Fruit fly (Drosophila melanogaster): Measurements from ENCODE around the gene OS9.

The OS9 gene

DNA sequence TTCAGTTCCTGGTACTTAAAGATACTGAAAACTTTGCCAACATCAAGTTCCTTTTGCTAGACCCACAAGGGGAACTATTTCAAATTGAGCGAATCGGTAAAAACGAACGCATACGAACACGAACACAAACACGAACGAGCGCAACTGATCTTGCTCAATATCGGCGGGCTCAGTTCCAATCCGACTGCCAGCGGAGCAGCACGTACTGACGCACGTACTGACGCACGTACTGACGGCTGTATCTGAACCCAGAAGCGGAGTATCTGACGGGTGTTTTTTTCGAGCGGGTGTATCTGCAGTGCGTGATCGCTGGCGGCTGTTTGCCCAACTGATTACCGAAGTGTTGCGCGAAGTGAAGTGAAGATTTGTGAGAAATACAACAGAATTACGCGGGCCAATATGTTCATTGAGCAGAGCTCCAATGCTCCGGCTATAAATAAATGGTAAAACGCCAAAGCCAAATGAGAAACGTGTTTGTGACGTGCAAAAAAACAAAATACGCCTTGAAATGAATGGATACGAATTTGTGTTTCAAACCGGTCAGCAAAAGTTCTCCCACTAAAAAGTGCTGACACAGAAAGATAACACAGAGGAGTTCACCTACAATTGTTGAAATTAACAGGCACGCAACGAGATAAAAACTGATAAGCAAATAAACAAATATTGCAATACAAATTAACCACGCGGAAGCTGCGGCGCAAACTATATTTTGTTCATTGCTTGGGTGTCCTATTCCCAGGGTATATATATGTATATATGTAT lies 31.0 kb downstream of the OS9 start:
- TF ChIP-seq bab1 (GFP tag; optimal IDR thresholded peaks at IDR 0.05) (peak; percentile 21), CG7101 (tag; optimal IDR thresholded peaks at IDR 0.05) (peak; percentile 21), ovo (GFP tag; optimal IDR thresholded peaks at IDR 0.05) (no peak), tj (GFP tag; optimal IDR thresholded peaks at IDR 0.05) (peak; percentile 93), pad (GFP tag; optimal IDR thresholded peaks at IDR 0.05) (peak; percentile 79), cic (GFP tag; optimal IDR thresholded peaks at IDR 0.05) (peak; percentile 26), Mnt (GFP tag; optimal IDR thresholded peaks at IDR 0.05) (peak; percentile 17), CG5204 (GFP tag; optimal IDR thresholded peaks at IDR 0.05) (peak; percentile 15), cnc (optimal IDR thresholded peaks at IDR 0.05) (no peak)

- TF ChIP-seq CG5204 (GFP tag; optimal IDR thresholded peaks at IDR 0.05) (no peak), CG7101 (tag; optimal IDR thresholded peaks at IDR 0.05) (no peak), tj (GFP tag; optimal IDR thresholded peaks at IDR 0.05) (no peak)
Observed at dm6 chr2L:19932523-19932922, 33.8 kb downstream of the OS9 start.

dm6 chr2L:19930102-19930501 lies 36.2 kb downstream of the OS9 start:
- TF ChIP-seq CG1620 (GFP tag; optimal IDR thresholded peaks at IDR 0.05) (no peak), toe (GFP tag; optimal IDR thresholded peaks at IDR 0.05) (no peak), kay (GFP tag; ENCODE audit: borderline replicate concordance) (no peak), bab1 (GFP tag; optimal IDR thresholded peaks at IDR 0.05) (no peak), Clk (GFP tag; optimal IDR thresholded peaks at IDR 0.05) (no peak), CG11617 (GFP tag; optimal IDR thresholded peaks at IDR 0.05) (no peak), Mnt (GFP tag; optimal IDR thresholded peaks at IDR 0.05) (no peak), pad (GFP tag; optimal IDR thresholded peaks at IDR 0.05) (no peak), CG7045 (GFP tag; optimal IDR thresholded peaks at IDR 0.05) (no peak), CG12768 (GFP tag; optimal IDR thresholded peaks at IDR 0.05) (no peak), CG33017 (tag; optimal IDR thresholded peaks at IDR 0.05) (no peak), Crg-1 (GFP tag; optimal IDR thresholded peaks at IDR 0.05) (no peak), ovo (GFP tag; optimal IDR thresholded peaks at IDR 0.05) (no peak), cic (GFP tag; optimal IDR thresholded peaks at IDR 0.05) (no peak), CG5204 (GFP tag; optimal IDR thresholded peaks at IDR 0.05) (no peak), CG14711 (tag; optimal IDR thresholded peaks at IDR 0.05) (no peak)

dm6 chr2L:19923786-19924185 lies 42.5 kb downstream of the OS9 start:
- TF ChIP-seq Clk (GFP tag; optimal IDR thresholded peaks at IDR 0.05) (no peak), Mnt (GFP tag; optimal IDR thresholded peaks at IDR 0.05) (no peak), CG12768 (GFP tag; optimal IDR thresholded peaks at IDR 0.05) (no peak), cic (GFP tag; optimal IDR thresholded peaks at IDR 0.05) (no peak), pad (GFP tag; optimal IDR thresholded peaks at IDR 0.05) (no peak), cnc (optimal IDR thresholded peaks at IDR 0.05) (no peak), toe (GFP tag; optimal IDR thresholded peaks at IDR 0.05) (no peak), CG14711 (tag; optimal IDR thresholded peaks at IDR 0.05) (no peak), CG7101 (tag; optimal IDR thresholded peaks at IDR 0.05) (no peak), tj (GFP tag; optimal IDR thresholded peaks at IDR 0.05) (no peak)

DNA sequence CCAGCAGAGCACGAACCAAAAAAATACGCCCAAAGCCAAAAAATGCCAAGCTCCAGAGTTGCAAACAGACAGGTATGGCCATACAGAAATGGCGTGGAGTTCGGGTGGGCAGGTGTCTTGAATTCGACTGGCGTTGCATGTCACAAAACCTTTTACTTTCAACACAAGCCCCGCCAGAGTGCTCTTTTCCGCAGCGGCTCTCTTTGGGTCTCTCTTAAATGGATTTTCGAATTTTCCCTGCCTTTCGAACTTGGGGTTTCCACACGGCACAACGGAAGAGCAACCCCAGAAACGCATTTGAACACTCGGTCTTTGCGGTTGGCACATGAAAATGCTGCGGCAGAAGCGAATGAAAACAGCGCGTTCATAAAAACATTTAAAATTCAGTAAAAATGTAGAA lies 48.5 kb downstream of the OS9 start:
- TF ChIP-seq toe (GFP tag; optimal IDR thresholded peaks at IDR 0.05) (no peak), cnc (optimal IDR thresholded peaks at IDR 0.05) (no peak), Mnt (GFP tag; optimal IDR thresholded peaks at IDR 0.05) (no peak), cic (GFP tag; optimal IDR thresholded peaks at IDR 0.05) (no peak), Hr96 (GFP tag; optimal IDR thresholded peaks at IDR 0.05) (no peak), kay (GFP tag; ENCODE audit: borderline replicate concordance) (no peak)

DNA sequence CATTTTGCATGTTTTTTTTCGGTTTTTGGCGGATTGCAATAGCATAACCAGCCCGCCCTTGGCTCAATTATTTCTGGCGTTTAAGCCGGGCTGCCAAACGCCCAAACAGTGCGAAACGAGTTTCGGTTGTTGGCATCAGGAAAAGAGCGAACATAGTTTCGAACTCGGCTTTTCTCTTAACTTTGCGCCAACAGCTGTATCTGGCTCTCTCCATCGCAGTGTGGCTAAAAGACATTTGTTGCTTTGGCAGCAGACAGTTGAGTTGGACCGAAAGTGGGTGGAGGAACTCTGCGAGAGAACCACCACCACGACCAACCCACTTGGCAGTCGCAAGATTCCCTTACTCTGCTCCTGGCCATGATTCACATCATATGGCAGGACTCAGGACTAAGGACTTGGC lies 49.3 kb downstream of the OS9 start:
- TF ChIP-seq Hr96 (GFP tag; optimal IDR thresholded peaks at IDR 0.05) = no peak
- TF ChIP-seq CG12768 (GFP tag; optimal IDR thresholded peaks at IDR 0.05) = no peak
